Worm (Caenorhabditis elegans) whole organism, mixed stage, embryonic: ENCODE data around the gene C29A12.6.

ENCODE experiments used
- M03D4.4 ChIP-seq: sonication (generic microtip); optimal IDR thresholded peaks from 2 replicates; lab custom pipeline; 2017; ENCODE audit warnings: mild to moderate bottlenecking, missing genetic modification characterization, missing compliant biosample characterization
- bed-3 ChIP-seq: fragments of 200-800 bp; sonication (Bioruptor generic); optimal IDR thresholded peaks from 3 replicates; lab custom pipeline; 2018; ENCODE audit warnings: mild to moderate bottlenecking, missing genetic modification characterization, moderate library complexity, missing compliant biosample characterization
- blmp-1 ChIP-seq: fragments of 150-350 bp; optimal IDR thresholded peaks from 2 replicates; lab custom pipeline; 2014; ENCODE audit warnings: missing biosample characterization, missing genetic modification characterization
- ceh-39 ChIP-seq: fragments of 150-350 bp; optimal IDR thresholded peaks from 2 replicates; lab custom pipeline; 2014; ENCODE audit warnings: missing biosample characterization, missing genetic modification characterization
- ceh-43 ChIP-seq: fragments of 200-800 bp; sonication (Bioruptor generic); optimal IDR thresholded peaks from 2 replicates; lab custom pipeline; 2018; ENCODE audit warnings: mild to moderate bottlenecking, missing genetic modification characterization, moderate library complexity, missing compliant biosample characterization
- ceh-83 ChIP-seq: fragments of 200-800 bp; sonication (Bioruptor generic); optimal IDR thresholded peaks from 2 replicates; lab custom pipeline; 2018; ENCODE audit warnings: mild to moderate bottlenecking, missing genetic modification characterization, missing compliant biosample characterization
- ces-1 ChIP-seq: fragments of 150-350 bp; optimal IDR thresholded peaks from 2 replicates; lab custom pipeline; 2014; ENCODE audit warnings: missing biosample characterization, missing genetic modification reagents, missing genetic modification characterization
- cnd-1 ChIP-seq: fragments of 200-800 bp; sonication (Bioruptor generic); optimal IDR thresholded peaks from 2 replicates; lab custom pipeline; 2018; ENCODE audit warnings: mild to moderate bottlenecking, missing genetic modification characterization, missing compliant biosample characterization
- drap-1 ChIP-seq: fragments of 200-800 bp; sonication (Bioruptor generic); optimal IDR thresholded peaks from 3 replicates; lab custom pipeline; 2018; ENCODE audit warnings: mild to moderate bottlenecking, missing genetic modification characterization, missing compliant biosample characterization
- elt-3 ChIP-seq: fragments of 150-350 bp; optimal IDR thresholded peaks from 2 replicates; lab custom pipeline; 2014; ENCODE audit warnings: missing biosample characterization, missing genetic modification characterization
- flh-1 ChIP-seq: fragments of 200-800 bp; sonication (Bioruptor generic); optimal IDR thresholded peaks from 2 replicates; lab custom pipeline; 2018; ENCODE audit warnings: mild to moderate bottlenecking, missing genetic modification characterization, moderate library complexity, missing compliant biosample characterization
- ham-2 ChIP-seq: fragments of 200-800 bp; sonication (Bioruptor generic); optimal IDR thresholded peaks from 2 replicates; lab custom pipeline; 2018; ENCODE audit warnings: mild to moderate bottlenecking, missing genetic modification characterization, missing compliant biosample characterization
- hlh-1 ChIP-seq: fragments of 150-350 bp; optimal IDR thresholded peaks from 2 replicates; lab custom pipeline; 2014; ENCODE audit warnings: missing biosample characterization, missing genetic modification reagents, missing genetic modification characterization
- mab-5 ChIP-seq: fragments of 150-350 bp; optimal IDR thresholded peaks from 2 replicates; lab custom pipeline; 2014; ENCODE audit warnings: missing biosample characterization, missing genetic modification characterization
- mls-2 ChIP-seq: sonication (generic microtip); optimal IDR thresholded peaks from 2 replicates; lab custom pipeline; 2016; ENCODE audit warnings: mild to moderate bottlenecking, missing genetic modification characterization, moderate library complexity, missing compliant biosample characterization
- nhr-12 ChIP-seq: fragments of 150-350 bp; optimal IDR thresholded peaks from 2 replicates; lab custom pipeline; 2014; ENCODE audit warnings: missing biosample characterization, missing genetic modification characterization
- nhr-2 ChIP-seq: fragments of 150-350 bp; optimal IDR thresholded peaks from 2 replicates; lab custom pipeline; 2014; ENCODE audit warnings: missing biosample characterization, missing genetic modification characterization
- nhr-237 ChIP-seq: fragments of 150-350 bp; optimal IDR thresholded peaks from 2 replicates; lab custom pipeline; 2014; ENCODE audit warnings: missing biosample characterization, missing genetic modification characterization
- nhr-28 ChIP-seq: fragments of 150-350 bp; optimal IDR thresholded peaks from 2 replicates; lab custom pipeline; 2014; ENCODE audit warnings: missing biosample characterization, missing genetic modification characterization
- nhr-76 ChIP-seq: sonication (generic microtip); optimal IDR thresholded peaks from 2 replicates; lab custom pipeline; 2017; ENCODE audit warnings: missing biosample characterization, missing genetic modification characterization
- pha-4 ChIP-seq: fragments of 150-350 bp; optimal IDR thresholded peaks from 2 replicates; lab custom pipeline; 2018; ENCODE audit warnings: missing biosample characterization, missing genetic modification reagents, missing genetic modification characterization
- sem-2 ChIP-seq: fragments of 200-800 bp; sonication (Bioruptor generic); optimal IDR thresholded peaks from 2 replicates; lab custom pipeline; 2018; ENCODE audit warnings: mild to moderate bottlenecking, missing genetic modification characterization, missing compliant biosample characterization
- snpc-4 ChIP-seq: fragments of 150-350 bp; optimal IDR thresholded peaks from 2 replicates; lab custom pipeline; 2014; ENCODE audit warnings: missing biosample characterization, missing genetic modification characterization
- sptf-1 ChIP-seq: sonication (generic microtip); optimal IDR thresholded peaks from 2 replicates; lab custom pipeline; 2017; ENCODE audit warnings: mild to moderate bottlenecking, missing genetic modification characterization, moderate library complexity, missing compliant biosample characterization
- unc-120 ChIP-seq: sonication (generic microtip); optimal IDR thresholded peaks from 2 replicates; lab custom pipeline; 2017; ENCODE audit warnings: missing genetic modification characterization, missing compliant biosample characterization; ENCODE audit not compliant: poor library complexity, severe bottlenecking
- unc-39 ChIP-seq: fragments of 150-350 bp; optimal IDR thresholded peaks from 2 replicates; lab custom pipeline; 2014; ENCODE audit warnings: missing biosample characterization, missing genetic modification characterization
- unc-62 ChIP-seq: fragments of 150-350 bp; optimal IDR thresholded peaks from 2 replicates; lab custom pipeline; 2014; ENCODE audit warnings: missing biosample characterization, missing genetic modification reagents, missing genetic modification characterization
- zip-8 ChIP-seq: fragments of 150-350 bp; optimal IDR thresholded peaks from 2 replicates; lab custom pipeline; 2014; ENCODE audit warnings: missing biosample characterization, missing genetic modification characterization
- ztf-11 ChIP-seq: fragments of 150-350 bp; optimal IDR thresholded peaks from 2 replicates; lab custom pipeline; 2014; ENCODE audit warnings: missing biosample characterization, missing genetic modification characterization

C29A12.6 gene

DNA sequence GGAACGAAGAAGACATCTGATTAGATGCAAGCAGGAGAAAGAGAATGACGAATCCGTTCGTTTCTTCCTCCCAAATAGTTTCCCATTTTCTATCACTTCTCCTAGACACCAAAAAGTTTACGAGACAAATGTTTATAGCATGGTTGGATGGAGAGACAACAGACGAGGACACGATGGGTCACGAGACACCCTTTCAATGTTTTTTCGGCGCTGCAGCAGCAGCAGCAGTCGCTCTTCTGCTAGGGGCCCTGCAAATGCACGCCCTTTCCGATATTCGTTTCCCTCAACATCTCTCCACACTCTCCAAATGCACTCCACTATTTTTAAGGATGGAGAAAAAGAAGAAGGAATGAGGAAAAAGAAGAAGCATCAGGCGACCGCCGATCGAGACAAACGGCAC is 11.3 kb downstream of the C29A12.6 start:
- no peak for TF ChIP-seq elt-3
- no peak for TF ChIP-seq nhr-28 (tag; lab: Kevin White, UChicago)
- peak; percentile 96 for TF ChIP-seq unc-120 (tag; lab: Kevin White, UChicago)
- TF ChIP-seq hlh-1 (tag; lab: Kevin White, UChicago), result peak; percentile 59
- peak; percentile 3 for TF ChIP-seq sptf-1 (tag; lab: Kevin White, UChicago)
- peak; percentile 27 for TF ChIP-seq unc-62 (GFP tag; lab: Kevin White, UChicago)
- TF ChIP-seq drap-1 (GFP tag; lab: Kevin White, UChicago), result peak; percentile 24
- peak; percentile 44 for TF ChIP-seq M03D4.4 (tag; lab: Kevin White, UChicago)
- TF ChIP-seq mls-2 (tag; lab: Kevin White, UChicago), result peak; percentile 48
- peak; percentile 3 for TF ChIP-seq ces-1
- TF ChIP-seq ceh-43 (GFP tag; lab: Kevin White, UChicago), result no peak

DNA sequence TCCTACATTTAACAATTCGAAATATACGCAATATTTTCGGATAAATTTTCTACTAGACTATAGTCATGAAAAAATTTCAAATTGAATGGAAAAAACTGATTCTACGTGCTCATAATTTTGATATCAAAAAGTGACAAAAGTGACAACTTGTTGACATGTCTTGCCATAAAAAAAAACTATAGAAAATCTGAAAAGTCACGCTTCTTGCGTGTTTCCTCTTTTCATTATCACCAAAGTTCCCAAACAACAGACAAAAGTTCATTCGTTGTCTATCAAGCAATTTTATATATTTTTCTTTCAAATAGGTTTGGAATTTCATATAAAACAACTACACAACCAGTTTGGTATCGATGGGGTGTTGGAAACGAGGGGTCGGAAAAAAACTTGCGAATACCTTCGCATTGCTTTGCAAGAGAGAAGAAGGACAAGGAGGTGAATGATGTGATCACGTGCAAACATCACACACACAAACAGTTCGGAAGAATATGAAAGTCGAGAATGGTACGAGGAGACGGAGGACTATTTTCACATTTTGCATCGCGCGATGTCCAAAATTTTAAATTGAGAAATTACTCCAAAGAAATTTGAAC is 12.2 kb downstream of the C29A12.6 start:
- TF ChIP-seq zip-8, result no peak
- TF ChIP-seq snpc-4 (tag; lab: Kevin White, UChicago), result no peak
- no peak for TF ChIP-seq flh-1 (GFP tag; lab: Kevin White, UChicago)
- no peak for TF ChIP-seq drap-1 (GFP tag; lab: Kevin White, UChicago)
- no peak for TF ChIP-seq cnd-1 (tag; lab: Kevin White, UChicago)
- no peak for TF ChIP-seq mab-5
- TF ChIP-seq ceh-39 (tag; lab: Kevin White, UChicago), result no peak

DNA sequence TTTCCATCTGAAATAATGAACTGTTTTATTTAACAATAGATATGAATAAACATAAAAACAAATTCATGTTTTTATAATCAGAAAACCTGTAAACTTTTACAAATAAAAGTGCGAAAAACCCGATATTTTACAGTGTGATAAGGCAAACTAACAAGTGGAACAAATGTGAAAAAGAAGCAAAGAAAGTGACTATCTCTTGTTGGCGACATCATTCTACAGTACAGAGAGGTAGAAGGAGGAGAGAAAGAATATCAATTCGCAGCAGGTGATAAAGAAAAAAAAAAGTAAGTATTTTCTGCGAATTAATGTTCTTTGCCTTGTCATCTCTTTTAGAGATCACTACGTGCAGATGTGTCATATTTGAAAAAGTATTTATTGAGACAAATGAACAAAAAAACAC is 12.8 kb downstream of the C29A12.6 start:
- TF ChIP-seq ham-2 (GFP tag; lab: Kevin White, UChicago) (no peak), unc-120 (tag; lab: Kevin White, UChicago) (no peak), nhr-76 (tag; lab: Kevin White, UChicago) (no peak), sem-2 (no peak), ceh-43 (GFP tag; lab: Kevin White, UChicago) (no peak), drap-1 (GFP tag; lab: Kevin White, UChicago) (no peak), ces-1 (no peak), bed-3 (no peak), mab-5 (no peak)

DNA sequence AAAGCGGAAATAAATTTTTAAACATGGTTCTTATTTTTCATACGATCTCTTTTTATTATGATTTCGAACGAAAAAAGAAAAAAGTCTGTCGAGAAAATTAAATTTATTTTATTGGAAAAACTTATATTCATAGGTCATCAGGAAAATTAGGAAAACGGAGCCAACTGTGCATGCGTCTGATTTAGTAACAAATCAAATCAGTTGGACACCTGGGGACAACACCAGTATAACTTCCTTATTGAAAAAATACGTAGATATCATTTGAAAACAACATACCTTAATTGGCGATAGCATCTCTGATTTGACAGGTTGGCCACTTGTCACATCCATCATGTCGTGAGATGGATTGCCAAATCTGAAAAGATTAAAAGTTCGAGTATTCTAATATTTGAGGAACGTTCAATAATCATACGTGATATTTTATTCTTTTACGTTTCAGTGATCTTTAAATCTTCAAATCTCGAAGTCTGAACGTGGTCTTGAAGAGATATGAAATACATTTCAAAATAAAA is 13.6 kb downstream of the C29A12.6 start:
- TF ChIP-seq unc-62 (GFP tag; lab: Kevin White, UChicago), result peak; percentile 55
- TF ChIP-seq nhr-237 (tag; lab: Kevin White, UChicago), result no peak

DNA sequence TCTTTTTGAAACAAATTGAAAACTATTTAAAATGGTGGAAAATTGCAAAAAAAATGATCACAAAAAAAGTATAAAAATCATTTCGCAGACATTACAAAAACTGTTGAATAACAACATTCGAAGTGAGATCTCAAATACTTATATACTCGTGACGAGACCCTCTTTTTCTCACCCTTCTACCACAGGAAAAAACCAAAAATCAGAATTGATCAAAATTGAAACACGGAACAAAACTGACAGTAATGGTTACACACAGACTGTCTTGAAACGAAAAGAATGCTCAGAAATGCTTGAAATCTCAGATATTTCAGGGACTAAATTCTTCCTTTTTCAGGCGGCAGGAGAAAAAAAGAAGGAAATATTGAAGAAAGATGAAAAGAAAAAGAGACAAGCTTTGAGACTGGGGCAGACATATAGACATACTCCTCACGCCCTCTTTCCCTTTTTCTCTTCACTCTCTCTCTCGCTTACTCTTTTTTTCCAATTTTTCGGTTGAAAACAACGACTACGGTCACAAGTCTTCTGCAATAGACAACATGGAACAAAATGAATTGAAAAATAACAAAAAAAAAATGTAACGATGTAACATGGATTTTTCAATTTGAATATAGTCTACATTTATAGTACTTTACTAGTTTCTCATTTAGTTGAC is 14.7 kb downstream of the C29A12.6 start:
- TF ChIP-seq ceh-83 (GFP tag; lab: Kevin White, UChicago) (no peak), unc-120 (tag; lab: Kevin White, UChicago) (no peak), nhr-12 (no peak), pha-4 (tag; lab: Kevin White, UChicago) (no peak), unc-39 (tag; lab: Kevin White, UChicago) (no peak), nhr-2 (tag; lab: Kevin White, UChicago) (no peak), elt-3 (no peak), nhr-237 (tag; lab: Kevin White, UChicago) (no peak), blmp-1 (tag; lab: Kevin White, UChicago) (no peak), ceh-43 (GFP tag; lab: Kevin White, UChicago) (no peak), ztf-11 (tag; lab: Kevin White, UChicago) (no peak), snpc-4 (tag; lab: Kevin White, UChicago) (no peak)
